Fruit fly (Drosophila melanogaster): ENCODE data around the gene lap.

Gene lap

dm6 chr3R:7216924-7217529 lies 30.2 kb downstream of the lap start, which contains the start of gene CG14606:
Gene CG14606, minus strand, starts transcription at chr3R:7217083.
- TF ChIP-seq pan (optimal IDR thresholded peaks at IDR 0.05) (no peak), CG8478 (optimal IDR thresholded peaks at IDR 0.05) (no peak), Dll (optimal IDR thresholded peaks at IDR 0.05) (no peak), EcR (GFP tag; optimal IDR thresholded peaks at IDR 0.05) (no peak), usp (GFP tag; optimal IDR thresholded peaks at IDR 0.05) (no peak), psq (optimal IDR thresholded peaks at IDR 0.05) (no peak)

dm6 chr3R:7219605-7220004 lies 32.8 kb downstream of the lap start, which contains the start of gene CG14605:
Gene CG14605, minus strand, starts transcription at chr3R:7219705.
- TF ChIP-seq CG8478 (optimal IDR thresholded peaks at IDR 0.05) = no peak
- no peak for TF ChIP-seq EcR (GFP tag; optimal IDR thresholded peaks at IDR 0.05)
- no peak for TF ChIP-seq usp (GFP tag; optimal IDR thresholded peaks at IDR 0.05)
- TF ChIP-seq psq (optimal IDR thresholded peaks at IDR 0.05) = no peak
- TF ChIP-seq pan (optimal IDR thresholded peaks at IDR 0.05) = no peak
- TF ChIP-seq Dll (optimal IDR thresholded peaks at IDR 0.05) = no peak

DNA sequence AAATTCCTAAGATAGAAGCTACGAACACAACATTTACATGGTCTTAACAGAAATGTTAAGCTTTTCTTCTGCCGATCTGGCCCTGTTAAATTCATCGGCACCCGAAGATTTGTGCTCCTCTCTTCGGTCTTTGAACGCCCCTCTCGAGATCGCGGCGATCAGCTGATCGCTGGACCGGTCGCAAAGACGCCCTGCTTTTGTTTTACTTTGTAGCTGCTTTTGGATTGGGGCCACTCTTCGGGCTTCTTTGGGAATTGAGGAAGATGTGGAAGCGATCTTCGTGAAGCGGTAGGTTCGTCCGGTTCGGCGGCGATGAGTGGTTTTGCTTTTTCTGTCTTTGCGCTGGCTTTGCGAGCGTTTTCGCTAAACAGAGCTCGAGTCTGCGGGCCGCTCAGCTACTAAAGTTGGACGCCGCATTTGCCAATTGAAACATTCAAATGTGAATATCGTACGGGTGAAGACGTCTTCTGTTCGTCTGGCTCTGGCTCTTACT lies 37.2 kb downstream of the lap start, which contains the start of gene thw:
TSS of gene thw (plus strand) at position 443 of the 493 bp plus-strand sequence.
- TF ChIP-seq pan (optimal IDR thresholded peaks at IDR 0.05) (no peak), usp (GFP tag; optimal IDR thresholded peaks at IDR 0.05) (no peak), EcR (GFP tag; optimal IDR thresholded peaks at IDR 0.05) (no peak), Dll (optimal IDR thresholded peaks at IDR 0.05) (no peak), psq (optimal IDR thresholded peaks at IDR 0.05) (no peak), CG8478 (optimal IDR thresholded peaks at IDR 0.05) (no peak)

dm6 chr3R:7241460-7241859 lies 54.7 kb downstream of the lap start, which contains the start of gene CG14607:
Gene CG14607, plus strand, starts transcription at chr3R:7241760.
- no peak for TF ChIP-seq pan (optimal IDR thresholded peaks at IDR 0.05)
- TF ChIP-seq psq (optimal IDR thresholded peaks at IDR 0.05) = no peak
- no peak for TF ChIP-seq Dll (optimal IDR thresholded peaks at IDR 0.05)
- no peak for TF ChIP-seq usp (GFP tag; optimal IDR thresholded peaks at IDR 0.05)
- TF ChIP-seq EcR (GFP tag; optimal IDR thresholded peaks at IDR 0.05) = no peak
- no peak for TF ChIP-seq CG8478 (optimal IDR thresholded peaks at IDR 0.05)

DNA sequence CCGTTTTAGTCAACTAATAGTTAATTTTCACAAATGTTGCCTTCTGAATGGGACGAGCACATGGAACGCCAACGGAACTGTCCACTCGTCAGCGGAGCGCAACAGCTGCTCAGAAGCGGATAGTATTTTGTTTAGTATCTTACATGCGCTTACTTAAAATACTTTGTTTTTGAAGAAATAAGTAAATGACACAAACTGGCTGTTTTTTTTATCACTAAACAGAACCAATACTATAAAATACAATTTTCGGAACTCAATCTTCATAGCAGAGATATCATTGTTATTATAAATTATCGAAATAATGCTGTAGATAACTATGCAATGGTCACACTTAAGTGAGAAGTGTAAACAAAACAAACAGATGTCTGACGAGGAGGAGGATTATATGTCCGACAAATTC lies 60.1 kb downstream of the lap start, which contains the start of the genes Noc3 and CG10053:
TSS of gene Noc3 (minus strand) at position 81 of the 400 bp plus-strand sequence.
TSS of gene CG10053 (plus strand) at position 202 of the 400 bp plus-strand sequence.
- TF ChIP-seq usp (GFP tag; optimal IDR thresholded peaks at IDR 0.05) (no peak), psq (optimal IDR thresholded peaks at IDR 0.05) (no peak), EcR (GFP tag; optimal IDR thresholded peaks at IDR 0.05) (no peak), CG8478 (optimal IDR thresholded peaks at IDR 0.05) (no peak), pan (optimal IDR thresholded peaks at IDR 0.05) (no peak), Dll (optimal IDR thresholded peaks at IDR 0.05) (no peak)

dm6 chr3R:7249460-7249859 lies 62.7 kb downstream of the lap start, which contains the start of the genes CG1227 and Dtwd2:
Gene CG1227, minus strand, starts transcription at chr3R:7249738.
Gene Dtwd2, plus strand, starts transcription at chr3R:7249795.
- TF ChIP-seq psq (optimal IDR thresholded peaks at IDR 0.05) = no peak
- TF ChIP-seq EcR (GFP tag; optimal IDR thresholded peaks at IDR 0.05) = no peak
- no peak for TF ChIP-seq pan (optimal IDR thresholded peaks at IDR 0.05)
- TF ChIP-seq usp (GFP tag; optimal IDR thresholded peaks at IDR 0.05) = no peak
- no peak for TF ChIP-seq Dll (optimal IDR thresholded peaks at IDR 0.05)
